Worm (Caenorhabditis elegans) whole organism, young adult: Measurements from ENCODE around the gene Y55F3BR.6.
A peak's percentile ranks its signal among the peaks of the same experiment; 100 is the strongest.

Source experiments
- B0019.2 ChIP-seq: fragments of 200-800 bp; sonication (Bioruptor generic); conservative IDR thresholded peaks from 2 replicates; pipeline ENCODE4 v1.3.6; 2022; ENCODE audit warnings: missing genetic modification reagents, missing genetic modification characterization, missing compliant biosample characterization
- C17E4.6 ChIP-seq: fragments of 200-800 bp; sonication (Bioruptor generic); IDR thresholded peaks from 2 replicates; pipeline ENCODE4 v1.3.6; 2022; ENCODE audit warnings: missing genetic modification reagents, missing genetic modification characterization, missing compliant biosample characterization
- D2030.7 ChIP-seq: fragments of 200-800 bp; sonication (Bioruptor generic); IDR thresholded peaks from 2 replicates; pipeline ENCODE4 v1.3.6; 2022; ENCODE audit warnings: missing genetic modification reagents, missing genetic modification characterization, missing compliant biosample characterization
- F55B11.4 ChIP-seq: sonication (generic microtip); optimal IDR thresholded peaks from 2 replicates; lab custom pipeline; 2016; ENCODE audit warnings: missing compliant biosample characterization, missing genetic modification characterization, borderline replicate concordance; ENCODE audit not compliant: insufficient read depth
- T07F8.4 ChIP-seq: sonication (generic microtip); optimal IDR thresholded peaks from 2 replicates; lab custom pipeline; 2016; ENCODE audit warnings: mild to moderate bottlenecking, missing genetic modification characterization, moderate library complexity, missing compliant biosample characterization
- T26A5.8 ChIP-seq: sonication (generic microtip); optimal IDR thresholded peaks from 2 replicates; lab custom pipeline; 2016; ENCODE audit warnings: missing genetic modification characterization, missing compliant biosample characterization
- Y56A3A.18 ChIP-seq: fragments of 200-800 bp; sonication (Bioruptor generic); IDR thresholded peaks from 2 replicates; pipeline ENCODE4 v1.3.6; 2022; ENCODE audit warnings: missing genetic modification reagents, missing genetic modification characterization, missing compliant biosample characterization
- Y79H2A.3 ChIP-seq: fragments of 200-800 bp; sonication (Bioruptor generic); conservative IDR thresholded peaks from 2 replicates; pipeline ENCODE4 v1.3.6; 2022; ENCODE audit warnings: missing genetic modification reagents, missing genetic modification characterization, missing compliant biosample characterization
- Y95B8A.8 ChIP-seq: fragments of 200-800 bp; sonication (Bioruptor generic); IDR thresholded peaks from 2 replicates; pipeline ENCODE4 v1.3.6; 2022; ENCODE audit warnings: missing genetic modification reagents, missing genetic modification characterization, missing compliant biosample characterization
- akir-1 ChIP-seq: fragments of 200-800 bp; sonication (Bioruptor generic); optimal IDR thresholded peaks from 2 replicates; lab custom pipeline; 2018; ENCODE audit warnings: mild to moderate bottlenecking, missing genetic modification characterization, moderate library complexity, missing compliant biosample characterization
- attf-3 ChIP-seq: fragments of 200-800 bp; sonication (Bioruptor generic); conservative IDR thresholded peaks from 2 replicates; pipeline ENCODE4 v1.3.6; 2022; ENCODE audit warnings: missing genetic modification reagents, missing genetic modification characterization, missing compliant biosample characterization
- attf-5 ChIP-seq: fragments of 200-800 bp; sonication (Bioruptor generic); optimal IDR thresholded peaks from 2 replicates; lab custom pipeline; 2018; ENCODE audit warnings: mild to moderate bottlenecking, missing genetic modification characterization, missing compliant biosample characterization
- attf-6 ChIP-seq: fragments of 200-800 bp; sonication (Bioruptor generic); IDR thresholded peaks from 2 replicates; pipeline ENCODE4 v1.3.6; 2022; ENCODE audit warnings: missing genetic modification reagents, missing genetic modification characterization, missing compliant biosample characterization
- bed-1 ChIP-seq: fragments of 200-800 bp; sonication (Bioruptor generic); IDR thresholded peaks from 2 replicates; pipeline ENCODE4 v1.3.6; 2022; ENCODE audit warnings: missing genetic modification reagents, missing genetic modification characterization, missing compliant biosample characterization
- ccch-3 ChIP-seq: fragments of 200-800 bp; sonication (Bioruptor generic); optimal IDR thresholded peaks from 2 replicates; lab custom pipeline; 2018; ENCODE audit warnings: mild to moderate bottlenecking, missing genetic modification characterization, missing compliant biosample characterization
- cebp-1 ChIP-seq, 2 experiments: fragments of 200-800 bp in 1 of 2; sonication (Bioruptor generic) in 1 of 2; sonication (generic microtip) in 1 of 2; IDR thresholded peaks in 1 of 2; optimal IDR thresholded peaks in 1 of 2; 2 replicates each; pipeline versions ENCODE4 v1.3.6 to Lab custom; 2017 to 2022; ENCODE audit warnings: missing compliant biosample characterization in 2 of 2, missing genetic modification characterization in 2 of 2, mild to moderate bottlenecking in 1 of 2, missing genetic modification reagents in 1 of 2, moderate library complexity in 1 of 2
- cebp-2 ChIP-seq: fragments of 200-800 bp; sonication (Bioruptor generic); IDR thresholded peaks from 2 replicates; pipeline ENCODE4 v1.3.6; 2022; ENCODE audit warnings: missing genetic modification characterization, missing compliant biosample characterization
- ceh-100 ChIP-seq: fragments of 200-800 bp; sonication (Bioruptor generic); IDR thresholded peaks from 2 replicates; pipeline ENCODE4 v1.3.6; 2022; ENCODE audit warnings: missing genetic modification reagents, missing genetic modification characterization, missing compliant biosample characterization
- die-1 ChIP-seq: sonication (generic microtip); optimal IDR thresholded peaks from 2 replicates; lab custom pipeline; 2016; ENCODE audit warnings: missing genotype, mild to moderate bottlenecking, missing genetic modification characterization, missing compliant biosample characterization
- dpl-1 ChIP-seq: fragments of 150-350 bp; optimal IDR thresholded peaks from 2 replicates; lab custom pipeline; 2014; ENCODE audit warnings: missing biosample characterization, missing genetic modification reagents, missing genetic modification characterization
- efl-1 ChIP-seq: fragments of 150-350 bp; optimal IDR thresholded peaks from 2 replicates; lab custom pipeline; 2014; ENCODE audit warnings: missing biosample characterization, missing genetic modification reagents, missing genetic modification characterization
- egl-44 ChIP-seq: fragments of 200-800 bp; sonication (Bioruptor generic); IDR thresholded peaks from 2 replicates; pipeline ENCODE4 v1.3.6; 2022; ENCODE audit warnings: missing genetic modification reagents, missing genetic modification characterization, missing compliant biosample characterization
- ets-4 ChIP-seq: fragments of 200-800 bp; sonication (Bioruptor generic); optimal IDR thresholded peaks from 2 replicates; lab custom pipeline; 2018; ENCODE audit warnings: mild to moderate bottlenecking, missing genetic modification characterization, missing compliant biosample characterization
- fkh-3 ChIP-seq: sonication (generic microtip); optimal IDR thresholded peaks from 2 replicates; lab custom pipeline; 2016; ENCODE audit warnings: mild to moderate bottlenecking, missing genetic modification characterization, missing compliant biosample characterization
- hsf-1 ChIP-seq: fragments of 200-800 bp; sonication (Bioruptor generic); IDR thresholded peaks from 2 replicates; pipeline ENCODE4 v1.3.6; 2022; ENCODE audit warnings: missing genetic modification reagents, missing genetic modification characterization, missing compliant biosample characterization
- let-607 ChIP-seq, 2 experiments: fragments of 200-800 bp in 1 of 2; sonication (Bioruptor generic) in 1 of 2; sonication (generic microtip) in 1 of 2; optimal IDR thresholded peaks; 2 replicates each; lab custom pipeline; 2016 to 2018; ENCODE audit warnings: mild to moderate bottlenecking in 2 of 2, missing compliant biosample characterization in 2 of 2, missing genetic modification characterization in 2 of 2, moderate library complexity in 2 of 2, missing genotype in 1 of 2
- lin-35 ChIP-seq, 3 experiments: fragments of 150-350 bp in 2 of 3; sonication (generic microtip) in 1 of 3; optimal IDR thresholded peaks; 2 replicates each; lab custom pipeline; 2014 to 2018; ENCODE audit warnings: missing biosample characterization in 3 of 3, missing genetic modification characterization in 3 of 3, missing genetic modification reagents in 3 of 3
- lin-40 ChIP-seq: sonication (generic microtip); optimal IDR thresholded peaks from 2 replicates; lab custom pipeline; 2016; ENCODE audit warnings: missing genetic modification characterization, mild to moderate bottlenecking, missing compliant biosample characterization, missing genotype, missing genetic modification reagents
- lin-54 ChIP-seq: fragments of 200-800 bp; sonication (Bioruptor generic); optimal IDR thresholded peaks from 2 replicates; lab custom pipeline; 2018; ENCODE audit warnings: mild to moderate bottlenecking, missing genetic modification characterization, missing compliant biosample characterization
- madf-10 ChIP-seq: sonication (generic microtip); optimal IDR thresholded peaks from 2 replicates; lab custom pipeline; 2016; ENCODE audit warnings: mild to moderate bottlenecking, missing genetic modification characterization, missing compliant biosample characterization
- madf-6 ChIP-seq: fragments of 200-800 bp; sonication (Bioruptor generic); IDR thresholded peaks from 2 replicates; pipeline ENCODE4 v1.3.6; 2022; ENCODE audit warnings: missing genetic modification reagents, missing genetic modification characterization, missing compliant biosample characterization
- mcd-1 ChIP-seq: fragments of 200-800 bp; sonication (Bioruptor generic); IDR thresholded peaks from 2 replicates; pipeline ENCODE4 v1.3.6; 2022; ENCODE audit warnings: missing genetic modification reagents, missing genetic modification characterization, missing compliant biosample characterization
- mel-28 ChIP-seq: sonication (generic microtip); optimal IDR thresholded peaks from 2 replicates; lab custom pipeline; 2016; ENCODE audit warnings: borderline replicate concordance, mild to moderate bottlenecking, missing genetic modification characterization, missing compliant biosample characterization
- nhr-80 ChIP-seq: sonication (generic microtip); optimal IDR thresholded peaks from 2 replicates; lab custom pipeline; 2016; ENCODE audit warnings: missing genetic modification characterization, missing compliant biosample characterization
- pbrm-1 ChIP-seq: fragments of 200-800 bp; sonication (Bioruptor generic); IDR thresholded peaks from 2 replicates; pipeline ENCODE4 v1.3.6; 2022; ENCODE audit warnings: missing genetic modification reagents, missing genetic modification characterization, missing compliant biosample characterization
- pha-4 ChIP-seq: fragments of 150-350 bp; sonication (generic microtip); optimal IDR thresholded peaks from 2 replicates; lab custom pipeline; 2014; ENCODE audit warnings: missing biosample characterization, missing genetic modification reagents, missing genetic modification characterization
- snpc-1.3 ChIP-seq: sonication (generic microtip); optimal IDR thresholded peaks from 2 replicates; lab custom pipeline; 2017; ENCODE audit warnings: missing genetic modification characterization, mild to moderate bottlenecking, missing compliant biosample characterization, antibody characterized with exemption, moderate library complexity, missing genotype, missing genetic modification reagents; ENCODE audit not compliant: insufficient read depth
- snpc-4 ChIP-seq, 5 experiments: fragments of 150-350 bp in 1 of 5; sonication (generic microtip) in 4 of 5; optimal IDR thresholded peaks; 2 replicates each; lab custom pipeline; 2014 to 2018; ENCODE audit warnings: missing genetic modification characterization in 5 of 5, missing biosample characterization in 3 of 5, antibody characterized with exemption in 2 of 5, mild to moderate bottlenecking in 2 of 5, missing compliant biosample characterization in 2 of 5, missing genotype in 2 of 5, moderate library complexity in 2 of 5, missing genetic modification reagents in 1 of 5
- tlf-1 ChIP-seq: fragments of 200-800 bp; sonication (Bioruptor generic); optimal IDR thresholded peaks from 2 replicates; lab custom pipeline; 2018; ENCODE audit warnings: mild to moderate bottlenecking, missing genetic modification characterization, missing compliant biosample characterization
- unc-130 ChIP-seq: sonication (generic microtip); optimal IDR thresholded peaks from 2 replicates; lab custom pipeline; 2016; ENCODE audit warnings: missing genetic modification reagents, missing genetic modification characterization, missing compliant biosample characterization
- xnd-1 ChIP-seq: sonication (generic microtip); optimal IDR thresholded peaks from 2 replicates; lab custom pipeline; 2016; ENCODE audit warnings: missing genotype, missing genetic modification reagents, missing genetic modification characterization, missing compliant biosample characterization
- ztf-25 ChIP-seq: fragments of 200-800 bp; sonication (Bioruptor generic); IDR thresholded peaks from 2 replicates; pipeline ENCODE4 v1.3.6; 2022; ENCODE audit warnings: missing genetic modification reagents, missing genetic modification characterization, missing compliant biosample characterization
- ztf-6 ChIP-seq: fragments of 200-800 bp; sonication (Bioruptor generic); IDR thresholded peaks from 2 replicates; pipeline ENCODE4 v1.3.6; 2022; ENCODE audit warnings: missing genetic modification reagents, missing genetic modification characterization, missing compliant biosample characterization

Gene Y55F3BR.6

ce11 chrIV:855483-855882 lies 13.6 kb upstream of the Y55F3BR.6 start:
- no peak for TF ChIP-seq tlf-1 (GFP tag; lab: Kevin White, UChicago)
- no peak for TF ChIP-seq unc-130 (GFP tag; lab: Kevin White, UChicago)
- TF ChIP-seq mcd-1, result 0 out of 2 replicates have a peak, but pooled peaks have one; percentile 27
- peak; percentile 37 to 39 for TF ChIP-seq let-607 (tag; optimal IDR thresholded peaks at IDR 0.05; lab: Kevin White, UChicago)
- no peak for TF ChIP-seq attf-6
- TF ChIP-seq nhr-80, result peak; percentile 57
- TF ChIP-seq snpc-1.3, result no peak
- TF ChIP-seq attf-5 (GFP tag; lab: Kevin White, UChicago), result peak; percentile 4

- TF ChIP-seq dpl-1 (GFP tag; lab: Kevin White, UChicago) (peak; percentile 41), lin-54 (peak; percentile 73), akir-1 (no peak), madf-6 (peak; percentile 17; the same call in 1 of the 2 replicates), madf-10 (tag; lab: Kevin White, UChicago) (no peak), xnd-1 (tag; lab: Kevin White, UChicago) (no peak), die-1 (tag; lab: Kevin White, UChicago) (no peak), Y56A3A.18 (GFP tag; lab: Robert Waterston, UW) (no peak), C17E4.6 (GFP tag; lab: Robert Waterston, UW) (no peak), lin-35 (GFP tag; optimal IDR thresholded peaks at IDR 0.05; lab: Kevin White, UChicago) (peak in 1 of 3 experiments; percentile 65), bed-1 (GFP tag; lab: Robert Waterston, UW) (no peak), pbrm-1 (GFP tag; lab: Robert Waterston, UW) (no peak), ceh-100 (GFP tag; lab: Robert Waterston, UW) (no peak), efl-1 (GFP tag; lab: Kevin White, UChicago) (peak; percentile 33), mcd-1 (peak; percentile 66), attf-3 (GFP tag; lab: Robert Waterston, UW) (peak; percentile 98), ets-4 (no peak), T26A5.8 (tag; lab: Kevin White, UChicago) (no peak), B0019.2 (GFP tag; lab: Robert Waterston, UW) (no peak), attf-5 (GFP tag; lab: Kevin White, UChicago) (peak; percentile 34), fkh-3 (tag; lab: Kevin White, UChicago) (no peak), lin-40 (tag; lab: Kevin White, UChicago) (no peak), Y95B8A.8 (GFP tag; lab: Robert Waterston, UW) (no peak), attf-6 (no peak), T07F8.4 (tag; lab: Kevin White, UChicago) (no peak), snpc-4 (GFP tag; optimal IDR thresholded peaks at IDR 0.05; lab: Kevin White, UChicago) (no peak), snpc-4 (tag; optimal IDR thresholded peaks at IDR 0.05; lab: Kevin White, UChicago) (peak in 2 of 4 experiments; percentile 31 to 39), pha-4 (tag; lab: Kevin White, UChicago) (no peak), ccch-3 (no peak), mel-28 (tag; lab: Kevin White, UChicago) (no peak), snpc-1.3 (no peak), Y79H2A.3 (GFP tag; lab: Robert Waterston, UW) (no peak), F55B11.4 (tag; lab: Kevin White, UChicago) (no peak), D2030.7 (GFP tag; lab: Robert Waterston, UW) (peak; percentile 35; the same call in 1 of the 2 replicates), cebp-1 (GFP tag; IDR thresholded peaks at IDR 0.05; lab: Robert Waterston, UW) (peak; percentile 75), cebp-1 (tag; optimal IDR thresholded peaks at IDR 0.05; lab: Kevin White, UChicago) (peak; percentile 96), ztf-25 (GFP tag; lab: Robert Waterston, UW) (no peak), ztf-6 (GFP tag; lab: Robert Waterston, UW) (no peak), hsf-1 (GFP tag; lab: Robert Waterston, UW) (no peak), egl-44 (GFP tag; lab: Robert Waterston, UW) (no peak), cebp-2 (no peak)
Observed at ce11 chrIV:854357-855269, 12.7 kb upstream of the Y55F3BR.6 start, which contains the start of the genes lem-4 and Y55F3BR.11. TSS of gene lem-4 (minus strand) at chrIV:854780. TSS of gene Y55F3BR.11 (plus strand) at chrIV:855219.
